Worm (Caenorhabditis elegans) whole organism, midembryonic: ENCODE results near the gene Y54E2A.7.

Source experiments
- T22C8.4 ChIP-seq: fragments of 200-800 bp; sonication (Bioruptor generic); IDR thresholded peaks from 2 replicates; pipeline ENCODE4 v1.3.6; 2022; ENCODE audit warnings: missing genetic modification characterization, missing compliant biosample characterization
- cog-1 ChIP-seq: sonication (generic microtip); optimal IDR thresholded peaks from 2 replicates; lab custom pipeline; 2016; ENCODE audit warnings: missing genetic modification characterization, missing compliant biosample characterization
- flt-1 ChIP-seq: fragments of 200-800 bp; sonication (Bioruptor generic); IDR thresholded peaks from 2 replicates; pipeline ENCODE4 v1.3.6; 2022; ENCODE audit warnings: missing genetic modification characterization, missing compliant biosample characterization
- klf-2 ChIP-seq: fragments of 200-800 bp; sonication (Bioruptor generic); conservative IDR thresholded peaks from 2 replicates; pipeline ENCODE4 v1.3.6; 2022; ENCODE audit warnings: missing genetic modification reagents, missing genetic modification characterization, missing compliant biosample characterization
- med-1 ChIP-seq: sonication (generic microtip); optimal IDR thresholded peaks from 2 replicates; lab custom pipeline; 2017; ENCODE audit warnings: missing genetic modification characterization, mild to moderate bottlenecking, missing compliant biosample characterization, antibody characterized with exemption, missing genetic modification reagents; ENCODE audit not compliant: insufficient read depth
- tab-1 ChIP-seq: fragments of 200-800 bp; sonication (Bioruptor generic); IDR thresholded peaks from 2 replicates; pipeline ENCODE4 v1.3.6; 2022; ENCODE audit warnings: missing genetic modification characterization, missing compliant biosample characterization
- ztf-29 ChIP-seq: fragments of 200-800 bp; sonication (Bioruptor generic); IDR thresholded peaks from 2 replicates; pipeline ENCODE4 v1.3.6; 2022; ENCODE audit warnings: missing genetic modification reagents, missing genetic modification characterization, missing compliant biosample characterization

DNA sequence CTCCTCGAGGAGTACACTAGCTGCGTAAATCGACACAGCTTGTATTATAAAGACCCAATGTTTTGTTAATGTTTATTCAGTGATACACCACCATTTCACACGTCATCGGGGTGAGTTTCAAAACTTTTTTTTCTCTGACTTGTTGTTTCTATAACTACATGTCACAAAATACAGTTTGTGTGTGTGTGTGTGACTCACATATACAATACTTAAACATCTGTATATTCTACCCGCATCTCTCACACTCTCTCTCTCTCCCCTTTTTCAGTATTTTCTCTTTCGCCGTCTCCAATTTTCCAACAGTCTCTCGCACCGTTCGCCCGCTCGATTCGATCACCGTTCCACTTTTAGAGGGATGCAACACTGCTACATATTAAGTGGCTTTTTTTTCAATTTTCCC is 38.7 kb upstream of the Y54E2A.7 start:
- TF ChIP-seq cog-1 (tag; lab: Kevin White, UChicago) (no peak), ztf-29 (GFP tag; lab: Robert Waterston, UW) (no peak), klf-2 (GFP tag; lab: Robert Waterston, UW) (no peak), med-1 (GFP tag; lab: Kevin White, UChicago) (no peak), T22C8.4 (GFP tag; lab: Robert Waterston, UW) (no peak), tab-1 (GFP tag; lab: Robert Waterston, UW) (no peak), flt-1 (GFP tag; lab: Robert Waterston, UW) (no peak)
